Worm (Caenorhabditis elegans) whole organism, early embryonic: ENCODE results near the gene tmbi-4.

Source experiments
- F13C5.2 ChIP-seq: sonication (generic microtip); optimal IDR thresholded peaks from 2 replicates; lab custom pipeline; 2017; ENCODE audit warnings: mild to moderate bottlenecking, missing genetic modification characterization, inconsistent platforms, missing compliant biosample characterization
- aly-1 ChIP-seq: sonication (generic microtip); optimal IDR thresholded peaks from 2 replicates; lab custom pipeline; 2016; ENCODE audit warnings: missing genetic modification characterization, missing compliant biosample characterization
- ama-1 ChIP-seq: fragments of 150-350 bp; optimal IDR thresholded peaks from 2 replicates; lab custom pipeline; 2014
- ceh-13 ChIP-seq: fragments of 200-800 bp; sonication (Bioruptor generic); optimal IDR thresholded peaks from 2 replicates; lab custom pipeline; 2018; ENCODE audit warnings: mild to moderate bottlenecking, missing genetic modification characterization, missing compliant biosample characterization
- ceh-36 ChIP-seq: sonication (generic microtip); optimal IDR thresholded peaks from 2 replicates; lab custom pipeline; 2016; ENCODE audit warnings: missing genetic modification characterization, inconsistent platforms, missing compliant biosample characterization
- flt-1 ChIP-seq: fragments of 200-800 bp; sonication (Bioruptor generic); IDR thresholded peaks from 2 replicates; pipeline ENCODE4 v1.3.6; 2022; ENCODE audit warnings: missing genetic modification characterization, missing compliant biosample characterization
- hmbx-1 ChIP-seq: sonication (generic microtip); optimal IDR thresholded peaks from 2 replicates; lab custom pipeline; 2016; ENCODE audit warnings: mild to moderate bottlenecking, missing genetic modification characterization, missing compliant biosample characterization
- hmg-4 ChIP-seq: fragments of 200-800 bp; sonication (Bioruptor generic); optimal IDR thresholded peaks from 2 replicates; lab custom pipeline; 2018; ENCODE audit warnings: mild to moderate bottlenecking, missing genetic modification characterization, missing compliant biosample characterization
- hnd-1 ChIP-seq: sonication (generic microtip); optimal IDR thresholded peaks from 2 replicates; lab custom pipeline; 2016; ENCODE audit warnings: missing genetic modification characterization, missing compliant biosample characterization
- pes-1 ChIP-seq: fragments of 200-800 bp; sonication (Bioruptor generic); IDR thresholded peaks from 2 replicates; pipeline ENCODE4 v1.3.6; 2022; ENCODE audit warnings: missing genetic modification reagents, missing genetic modification characterization, missing compliant biosample characterization
- scrt-1 ChIP-seq: fragments of 200-800 bp; sonication (Bioruptor generic); IDR thresholded peaks from 2 replicates; pipeline ENCODE4 v1.3.6; 2022; ENCODE audit warnings: missing genetic modification characterization, missing compliant biosample characterization
- sea-1 ChIP-seq: fragments of 200-800 bp; sonication (Bioruptor generic); conservative IDR thresholded peaks from 2 replicates; pipeline ENCODE4 v1.3.6; 2022; ENCODE audit warnings: missing genetic modification characterization, missing compliant biosample characterization
- tbx-37 ChIP-seq: fragments of 200-800 bp; sonication (Bioruptor generic); conservative IDR thresholded peaks from 2 replicates; pipeline ENCODE4 v1.3.6; 2022; ENCODE audit warnings: missing genetic modification reagents, missing genetic modification characterization, missing compliant biosample characterization

DNA sequence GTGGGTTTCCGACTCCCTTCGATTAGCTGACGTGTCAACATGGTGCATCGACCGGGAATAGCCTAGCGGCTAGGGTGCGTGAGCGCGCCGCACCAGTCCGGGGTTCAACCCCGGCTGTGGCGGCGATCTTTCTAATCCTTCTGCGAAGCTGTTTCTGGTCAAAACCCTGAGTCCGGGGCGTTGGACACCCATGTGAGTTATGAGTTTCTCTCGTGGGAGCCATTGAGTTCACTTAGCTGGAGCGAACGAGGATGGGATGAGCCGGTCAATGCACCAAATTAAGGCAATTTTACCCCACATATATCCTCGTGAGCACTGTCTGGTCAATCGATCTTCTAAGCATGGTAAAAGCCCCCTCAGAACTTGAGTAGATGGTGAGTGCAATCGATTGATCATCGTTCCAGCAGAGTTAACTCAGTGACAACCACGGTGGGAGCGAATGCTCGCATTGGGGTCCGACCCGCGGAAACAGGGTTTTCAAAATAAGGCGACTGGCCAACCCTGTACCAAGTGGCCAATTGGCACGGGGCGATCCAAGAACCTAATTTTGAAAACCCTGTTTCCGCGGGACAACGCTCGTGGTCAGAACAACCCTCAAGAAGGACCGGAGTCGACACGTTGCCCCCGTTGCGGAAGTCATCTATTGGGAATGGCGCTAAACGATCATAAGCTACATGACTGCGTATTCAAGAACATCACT is 41.5 kb downstream of the tmbi-4 start, which contains the start of gene Y81B9A.1:
- no peak for TF ChIP-seq tbx-37
- TF ChIP-seq sea-1 = no peak
- TF ChIP-seq ama-1 (lab: Kevin White, UChicago) = no peak
- no peak for TF ChIP-seq ceh-36 (tag; lab: Kevin White, UChicago)
- no peak for TF ChIP-seq hmg-4
- peak; percentile 26; the same call in 1 of the 2 replicates for TF ChIP-seq flt-1 (GFP tag; lab: Robert Waterston, UW)
- TF ChIP-seq aly-1 = no peak
- no peak for TF ChIP-seq ceh-13 (GFP tag; lab: Kevin White, UChicago)
- no peak; the same call in 1 of the 2 replicates for TF ChIP-seq pes-1
- TF ChIP-seq F13C5.2 (tag; lab: Kevin White, UChicago) = no peak
- no peak for TF ChIP-seq hnd-1 (tag; lab: Kevin White, UChicago)
- TF ChIP-seq scrt-1 (GFP tag; lab: Robert Waterston, UW) = no peak
- no peak for TF ChIP-seq hmbx-1 (tag; lab: Kevin White, UChicago)
